Fruit fly (Drosophila melanogaster) whole organism, wandering third instar larva: ENCODE data around the gene CG31157.

ENCODE experiments used
- HLH106 ChIP-seq: fragments of 200-800 bp; optimal IDR thresholded peaks from 3 replicates; lab custom pipeline; 2019; ENCODE audit warnings: missing biosample characterization, mild to moderate bottlenecking, missing genetic modification characterization, moderate library complexity
- Hr78 ChIP-seq: fragments of >200 bp; optimal IDR thresholded peaks from 2 replicates; lab custom pipeline; 2017; ENCODE audit warnings: missing biosample characterization, missing genetic modification characterization
- Jra ChIP-seq: sonication (Bioruptor generic); optimal IDR thresholded peaks from 2 replicates; lab custom pipeline; 2016; ENCODE audit warnings: missing biosample characterization, missing genetic modification characterization
- Myc ChIP-seq: fragments of >200 bp; optimal IDR thresholded peaks from 2 replicates; lab custom pipeline; 2017
- OdsH ChIP-seq: fragments of 200-800 bp; sonication (Bioruptor generic); optimal IDR thresholded peaks from 2 replicates; lab custom pipeline; 2016; ENCODE audit warnings: missing biosample characterization, mild to moderate bottlenecking, missing genetic modification characterization
- Rel ChIP-seq, 2 experiments: fragments of 200-800 bp; sonication (Bioruptor generic) in 1 of 2; optimal IDR thresholded peaks; 2 replicates in 1 of 2; 3 replicates in 1 of 2; lab custom pipeline; 2016 to 2019; ENCODE audit warnings: mild to moderate bottlenecking in 2 of 2, missing biosample characterization in 2 of 2, missing genetic modification characterization in 2 of 2, moderate library complexity in 1 of 2
- h ChIP-seq: fragments of 200-800 bp; sonication (Bioruptor generic); optimal IDR thresholded peaks from 3 replicates; lab custom pipeline; 2016; ENCODE audit warnings: missing biosample characterization, mild to moderate bottlenecking, missing genetic modification characterization
- lola ChIP-seq: fragments of >200 bp; optimal IDR thresholded peaks from 2 replicates; lab custom pipeline; 2017; ENCODE audit warnings: missing biosample characterization, missing genetic modification characterization
- tai ChIP-seq: sonication (Bioruptor generic); optimal IDR thresholded peaks from 2 replicates; lab custom pipeline; 2016; ENCODE audit warnings: missing biosample characterization, missing genetic modification characterization

dm6 chr3R:13057121-13057805 lies 9.7 kb downstream of the CG31157 start, which contains the start of gene sim:
- no peak for TF ChIP-seq OdsH
- TF ChIP-seq Jra (GFP tag; lab: Kevin White, UChicago): no peak
- TF ChIP-seq HLH106 (tag; lab: Kevin White, UChicago): no peak
- no peak for TF ChIP-seq lola (GFP tag; lab: Kevin White, UChicago)
- TF ChIP-seq h (GFP tag; lab: Kevin White, UChicago): no peak
- TF ChIP-seq tai (GFP tag; lab: Kevin White, UChicago): no peak
- TF ChIP-seq Rel (GFP tag; optimal IDR thresholded peaks at IDR 0.05; lab: Kevin White, UChicago): no peak
- no peak for TF ChIP-seq Rel (tag; optimal IDR thresholded peaks at IDR 0.05; lab: Kevin White, UChicago)
- no peak for TF ChIP-seq Myc
- no peak for TF ChIP-seq Hr78 (GFP tag; lab: Kevin White, UChicago)
